Worm (Caenorhabditis elegans): ENCODE data around the gene F56B3.4.

DNA sequence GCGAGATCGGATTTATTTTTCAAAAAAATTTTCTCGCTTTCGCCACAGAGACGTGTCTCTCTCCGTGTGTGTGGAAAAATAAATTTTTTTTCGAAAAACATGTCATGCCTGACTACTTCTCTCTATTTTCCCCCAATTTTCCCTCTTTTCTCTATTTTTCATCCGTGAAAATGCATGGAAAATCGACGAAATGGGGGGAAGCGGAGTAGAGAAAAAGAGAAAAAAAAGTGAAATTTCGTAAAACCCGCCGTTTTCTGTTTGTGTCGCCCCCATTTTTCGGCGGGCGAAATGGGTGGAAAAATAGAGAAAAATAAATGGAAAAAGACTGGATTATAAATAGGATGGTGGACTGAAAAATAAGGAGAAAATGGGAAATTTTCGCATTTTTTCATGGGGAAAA lies 39.4 kb upstream of the F56B3.4 start:
- TF ChIP-seq eor-1 (tag; optimal IDR thresholded peaks at IDR 0.05) (no peak), nhr-11 (tag; optimal IDR thresholded peaks at IDR 0.05) (no peak), mdl-1 (tag; optimal IDR thresholded peaks at IDR 0.05) (no peak), aly-2 (tag; optimal IDR thresholded peaks at IDR 0.05) (no peak), ztf-4 (tag; optimal IDR thresholded peaks at IDR 0.05) (no peak)
